Fruit fly (Drosophila melanogaster) whole organism, embryonic: ENCODE results near the gene TTLL6B.

Experiments
- Abd-B ChIP-seq: fragments of 200-800 bp; sonication (Bioruptor generic); optimal IDR thresholded peaks from 2 replicates; lab custom pipeline; 2018; ENCODE audit warnings: missing biosample characterization, mild to moderate bottlenecking, missing genetic modification characterization, moderate library complexity
- Adf1 ChIP-seq: fragments of 200-800 bp; sonication (Bioruptor generic); IDR thresholded peaks from 2 replicates; pipeline ENCODE4 v1.3.6; 2022; ENCODE audit warnings: missing biosample characterization, missing genetic modification characterization
- CG10209 ChIP-seq: fragments of 200-800 bp; sonication (Bioruptor generic); optimal IDR thresholded peaks from 3 replicates; lab custom pipeline; 2017; ENCODE audit warnings: missing biosample characterization, mild to moderate bottlenecking, missing genetic modification characterization, missing genetic modification reagents
- CG11504 ChIP-seq: fragments of 200-800 bp; sonication (Bioruptor generic); optimal IDR thresholded peaks from 3 replicates; lab custom pipeline; 2019; ENCODE audit warnings: missing biosample characterization, mild to moderate bottlenecking, missing genetic modification characterization, moderate library complexity
- CG12155 ChIP-seq: fragments of 200-800 bp; sonication (Bioruptor generic); optimal IDR thresholded peaks from 3 replicates; lab custom pipeline; 2016; ENCODE audit warnings: missing biosample characterization, missing genetic modification characterization
- CG12769 ChIP-seq: fragments of 200-800 bp; sonication (Bioruptor generic); optimal IDR thresholded peaks from 2 replicates; lab custom pipeline; 2019; ENCODE audit warnings: missing biosample characterization, mild to moderate bottlenecking, missing genetic modification characterization, moderate library complexity
- CG13287 ChIP-seq: fragments of 200-800 bp; sonication (Bioruptor generic); IDR thresholded peaks from 2 replicates; pipeline ENCODE4 v1.3.6; 2022; ENCODE audit warnings: missing biosample characterization, missing genetic modification characterization; ENCODE audit not compliant: partially characterized antibody
- CG14710 ChIP-seq: fragments of 200-800 bp; sonication (Bioruptor generic); optimal IDR thresholded peaks from 3 replicates; lab custom pipeline; 2019; ENCODE audit warnings: missing biosample characterization, mild to moderate bottlenecking, missing genetic modification characterization, moderate library complexity
- CG16813 ChIP-seq: fragments of 200-800 bp; sonication (Bioruptor generic); IDR thresholded peaks from 3 replicates; pipeline ENCODE4 v1.3.6; 2022; ENCODE audit warnings: missing biosample characterization, missing genetic modification characterization; ENCODE audit not compliant: partially characterized antibody
- CG17328 ChIP-seq: fragments of 200-800 bp; sonication (Bioruptor generic); IDR thresholded peaks from 2 replicates; pipeline ENCODE4 v1.3.6; 2022; ENCODE audit warnings: missing biosample characterization, missing genetic modification characterization
- CG18476 ChIP-seq: fragments of 200-800 bp; sonication (Bioruptor generic); optimal IDR thresholded peaks from 2 replicates; lab custom pipeline; 2016; ENCODE audit warnings: missing biosample characterization, mild to moderate bottlenecking, missing genetic modification characterization
- CG4617 ChIP-seq: fragments of 200-800 bp; sonication (Bioruptor generic); optimal IDR thresholded peaks from 3 replicates; lab custom pipeline; 2016; ENCODE audit warnings: missing biosample characterization, missing genetic modification characterization, borderline replicate concordance
- CG6683 ChIP-seq: fragments of 200-800 bp; sonication (Bioruptor generic); optimal IDR thresholded peaks from 2 replicates; lab custom pipeline; 2017; ENCODE audit warnings: missing biosample characterization, mild to moderate bottlenecking, missing genetic modification characterization, missing genetic modification reagents
- CG6765 ChIP-seq: fragments of 200-800 bp; sonication (Bioruptor generic); optimal IDR thresholded peaks from 3 replicates; lab custom pipeline; 2017; ENCODE audit warnings: missing biosample characterization, mild to moderate bottlenecking, missing genetic modification characterization
- CG6813 ChIP-seq: fragments of 200-800 bp; sonication (Bioruptor generic); optimal IDR thresholded peaks from 2 replicates; lab custom pipeline; 2017; ENCODE audit warnings: missing biosample characterization, missing genetic modification characterization, mild to moderate bottlenecking, moderate library complexity, missing genetic modification reagents
- CG7839 ChIP-seq: fragments of 200-800 bp; sonication (Bioruptor generic); optimal IDR thresholded peaks from 3 replicates; lab custom pipeline; 2018; ENCODE audit warnings: missing biosample characterization, mild to moderate bottlenecking, missing genetic modification characterization, moderate library complexity
- CG9609 ChIP-seq: fragments of 200-800 bp; sonication (Bioruptor generic); optimal IDR thresholded peaks from 3 replicates; lab custom pipeline; 2016; ENCODE audit warnings: missing biosample characterization, missing genetic modification characterization
- Chrac-16 ChIP-seq: fragments of 200-800 bp; sonication (Bioruptor generic); optimal IDR thresholded peaks from 3 replicates; lab custom pipeline; 2016; ENCODE audit warnings: missing biosample characterization, missing genetic modification characterization
- D ChIP-seq, 2 experiments: fragments of 200-800 bp in 1 of 2; fragments of >200 bp in 1 of 2; sonication (Bioruptor generic) in 1 of 2; optimal IDR thresholded peaks; 2 replicates in 1 of 2; 3 replicates in 1 of 2; lab custom pipeline; 2017; ENCODE audit warnings: mild to moderate bottlenecking in 1 of 2, missing biosample characterization in 1 of 2, missing genetic modification characterization in 1 of 2, missing genetic modification reagents in 1 of 2
- D19B ChIP-seq: fragments of 200-800 bp; sonication (Bioruptor generic); optimal IDR thresholded peaks from 2 replicates; lab custom pipeline; 2017; ENCODE audit warnings: missing biosample characterization, mild to moderate bottlenecking, missing genetic modification characterization
- Dbx ChIP-seq: fragments of 200-800 bp; sonication (Bioruptor generic); IDR thresholded peaks from 3 replicates; pipeline ENCODE4 v1.3.6; 2022; ENCODE audit warnings: missing biosample characterization, missing genetic modification characterization
- Eip74EF ChIP-seq, 2 experiments: fragments of 200-800 bp in 1 of 2; fragments of >200 bp in 1 of 2; sonication (Bioruptor generic) in 1 of 2; optimal IDR thresholded peaks; 2 replicates each; lab custom pipeline; 2017 to 2019; ENCODE audit warnings: missing biosample characterization in 2 of 2, missing genetic modification characterization in 2 of 2, mild to moderate bottlenecking in 1 of 2, moderate library complexity in 1 of 2
- HmgZ ChIP-seq: fragments of 200-800 bp; sonication (Bioruptor generic); optimal IDR thresholded peaks from 2 replicates; lab custom pipeline; 2018; ENCODE audit warnings: missing biosample characterization, mild to moderate bottlenecking, missing genetic modification characterization
- Hr3 ChIP-seq: fragments of 200-800 bp; sonication (Bioruptor generic); optimal IDR thresholded peaks from 3 replicates; lab custom pipeline; 2016; ENCODE audit warnings: missing biosample characterization, missing genetic modification characterization
- MBD-R2 ChIP-seq: fragments of 200-800 bp; sonication (Bioruptor generic); IDR thresholded peaks from 2 replicates; pipeline ENCODE4 v1.3.6; 2022; ENCODE audit warnings: missing biosample characterization, missing genetic modification characterization
- MTF-1 ChIP-seq: fragments of 200-800 bp; sonication (Bioruptor generic); optimal IDR thresholded peaks from 2 replicates; lab custom pipeline; 2018; ENCODE audit warnings: missing biosample characterization, mild to moderate bottlenecking, missing genetic modification characterization, borderline replicate concordance
- Spps ChIP-seq: fragments of 200-800 bp; sonication (Bioruptor generic); optimal IDR thresholded peaks from 2 replicates; lab custom pipeline; 2018; ENCODE audit warnings: missing biosample characterization, mild to moderate bottlenecking, missing genetic modification characterization
- Usf ChIP-seq: fragments of 200-800 bp; sonication (Bioruptor generic); optimal IDR thresholded peaks from 2 replicates; lab custom pipeline; 2017; ENCODE audit warnings: missing genotype, missing biosample characterization, missing genetic modification characterization
- emc ChIP-seq: fragments of 200-800 bp; sonication (Bioruptor generic); optimal IDR thresholded peaks from 2 replicates; lab custom pipeline; 2016; ENCODE audit warnings: missing biosample characterization, missing genetic modification characterization
- fu2 ChIP-seq: fragments of 200-800 bp; sonication (Bioruptor generic); optimal IDR thresholded peaks from 2 replicates; lab custom pipeline; 2016; ENCODE audit warnings: missing biosample characterization, missing genetic modification characterization
- ind ChIP-seq: fragments of 200-800 bp; sonication (Bioruptor generic); optimal IDR thresholded peaks from 3 replicates; lab custom pipeline; 2016; ENCODE audit warnings: missing biosample characterization, missing genetic modification characterization
- jigr1 ChIP-seq: fragments of 200-800 bp; sonication (Bioruptor generic); IDR thresholded peaks from 3 replicates; pipeline ENCODE4 v1.3.6; 2022; ENCODE audit warnings: missing biosample characterization, missing genetic modification characterization
- jumu ChIP-seq: fragments of 200-800 bp; sonication (Bioruptor generic); optimal IDR thresholded peaks from 3 replicates; lab custom pipeline; 2016; ENCODE audit warnings: missing biosample characterization, missing genetic modification characterization
- kni ChIP-seq: fragments of 200-800 bp; sonication (Bioruptor generic); optimal IDR thresholded peaks from 3 replicates; lab custom pipeline; 2017; ENCODE audit warnings: mild to moderate bottlenecking, missing biosample characterization, missing genetic modification reagents, missing genetic modification characterization
- mam ChIP-seq: fragments of 200-800 bp; sonication (Bioruptor generic); optimal IDR thresholded peaks from 3 replicates; lab custom pipeline; 2016; ENCODE audit warnings: missing biosample characterization, missing genetic modification characterization
- nerfin-1 ChIP-seq: fragments of 200-800 bp; sonication (Bioruptor generic); optimal IDR thresholded peaks from 3 replicates; lab custom pipeline; 2019; ENCODE audit warnings: missing biosample characterization, mild to moderate bottlenecking, missing genetic modification characterization, moderate library complexity
- pho ChIP-seq: fragments of 200-800 bp; sonication (Bioruptor generic); optimal IDR thresholded peaks from 2 replicates; lab custom pipeline; 2016; ENCODE audit warnings: missing biosample characterization, missing genetic modification characterization
- pzg ChIP-seq: fragments of 200-800 bp; sonication (Bioruptor generic); optimal IDR thresholded peaks from 3 replicates; lab custom pipeline; 2018; ENCODE audit warnings: missing biosample characterization, mild to moderate bottlenecking, missing genetic modification characterization, moderate library complexity
- sisA ChIP-seq: fragments of 200-800 bp; sonication (Bioruptor generic); IDR thresholded peaks from 2 replicates; pipeline ENCODE4 v1.3.6; 2022; ENCODE audit warnings: missing biosample characterization, missing genetic modification characterization
- slbo ChIP-seq: fragments of 200-800 bp; sonication (Bioruptor generic); IDR thresholded peaks from 2 replicates; pipeline ENCODE4 v1.3.6; 2022; ENCODE audit warnings: missing biosample characterization, missing genetic modification characterization
- slp2 ChIP-seq: fragments of 200-800 bp; sonication (Bioruptor generic); optimal IDR thresholded peaks from 2 replicates; lab custom pipeline; 2016; ENCODE audit warnings: missing biosample characterization, missing genetic modification characterization
- stwl ChIP-seq: fragments of 200-800 bp; sonication (Bioruptor generic); optimal IDR thresholded peaks from 3 replicates; lab custom pipeline; 2018; ENCODE audit warnings: missing biosample characterization, mild to moderate bottlenecking, missing genetic modification characterization, moderate library complexity
- sug ChIP-seq: fragments of 200-800 bp; optimal IDR thresholded peaks from 2 replicates; lab custom pipeline; 2019; ENCODE audit warnings: missing biosample characterization, mild to moderate bottlenecking, missing genetic modification characterization, moderate library complexity
- ttk ChIP-seq: fragments of 200-800 bp; sonication (Bioruptor generic); IDR thresholded peaks from 2 replicates; pipeline ENCODE4 v2.1.2; 2022; ENCODE audit warnings: missing biosample characterization, missing genetic modification characterization
- vfl ChIP-seq: fragments of 200-800 bp; sonication (Bioruptor generic); optimal IDR thresholded peaks from 2 replicates; lab custom pipeline; 2016; ENCODE audit warnings: missing biosample characterization, missing genetic modification characterization
- vnd ChIP-seq: fragments of 200-800 bp; sonication (Bioruptor generic); IDR thresholded peaks from 3 replicates; pipeline ENCODE4 v1.3.6; 2022; ENCODE audit warnings: missing biosample characterization, missing genetic modification characterization; ENCODE audit not compliant: partially characterized antibody
- wek ChIP-seq: fragments of 200-800 bp; sonication (Bioruptor generic); optimal IDR thresholded peaks from 3 replicates; lab custom pipeline; 2018; ENCODE audit warnings: missing biosample characterization, mild to moderate bottlenecking, missing genetic modification characterization, moderate library complexity

The TTLL6B gene

DNA sequence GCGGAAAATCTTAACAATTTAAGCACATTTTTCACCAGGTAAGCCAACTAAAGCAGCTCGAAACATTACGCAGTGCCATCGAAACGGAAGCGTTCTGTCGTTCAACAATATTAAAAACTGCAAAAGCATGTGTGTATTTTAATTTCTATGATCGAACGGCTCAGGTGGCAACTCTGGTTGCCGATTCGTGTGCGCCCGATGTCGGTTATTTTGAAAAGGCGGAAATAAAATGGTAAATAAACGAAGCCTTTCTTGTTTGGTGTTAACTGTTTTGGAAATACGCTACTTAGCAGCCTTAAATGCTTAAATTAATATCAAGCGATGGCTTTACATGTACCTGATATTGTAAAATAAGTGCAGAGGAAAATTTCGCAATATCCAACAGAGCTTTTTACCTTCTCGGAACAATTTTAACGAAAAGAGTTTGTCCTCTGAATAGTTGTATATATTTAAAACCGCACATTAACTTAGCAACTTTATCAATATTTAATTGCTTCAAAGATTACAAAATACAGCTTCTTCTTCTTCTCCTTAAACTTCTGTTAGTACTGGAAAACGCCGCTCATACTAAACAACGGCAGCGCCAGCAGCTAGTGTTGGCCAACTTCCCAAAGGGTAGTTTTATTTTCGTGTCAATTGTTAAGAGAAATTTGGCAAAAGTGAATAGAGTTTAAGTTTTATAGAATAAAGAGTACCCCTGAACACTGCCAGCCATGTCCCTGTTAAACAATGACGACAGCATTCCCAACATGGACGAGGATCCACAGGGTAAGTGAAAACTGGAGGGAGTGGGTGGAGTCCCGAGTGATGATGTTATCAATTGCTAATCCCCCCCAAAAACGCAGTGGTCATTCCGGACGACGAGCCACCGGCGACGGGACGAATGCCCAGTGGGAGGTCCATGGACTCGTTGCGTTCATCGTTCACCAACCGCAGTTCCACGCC, 22.6 kb upstream of the TTLL6B start, which contains the start of gene CG5934 (continued):
- TF ChIP-seq CG10209 (no peak), Hr3 (GFP tag; lab: Kevin White, UChicago) (peak; percentile 22), CG14710 (peak; percentile 39), emc (no peak), sisA (GFP tag; lab: Robert Waterston, UW) (no peak), CG13287 (GFP tag; lab: Robert Waterston, UW) (peak; percentile 24), D19B (no peak), fu2 (GFP tag; lab: Kevin White, UChicago) (peak; percentile 27), CG6683 (GFP tag; lab: Kevin White, UChicago) (no peak), ind (peak; percentile 42), slp2 (GFP tag; lab: Kevin White, UChicago) (peak; percentile 33), CG12155 (GFP tag; lab: Kevin White, UChicago) (peak; percentile 34), pho (GFP tag; lab: Kevin White, UChicago) (peak; percentile 31), MBD-R2 (peak; percentile 67), pzg (peak; percentile 59), Usf (GFP tag; lab: Kevin White, UChicago) (no peak), vnd (no peak), jigr1 (GFP tag; lab: Robert Waterston, UW) (no peak), D (optimal IDR thresholded peaks at IDR 0.05; lab: Kevin White, UChicago) (no peak), D (GFP tag; optimal IDR thresholded peaks at IDR 0.05; lab: Kevin White, UChicago) (no peak), Eip74EF (GFP tag; optimal IDR thresholded peaks at IDR 0.05; lab: Kevin White, UChicago) (peak in 1 of 2 experiments; percentile 12), CG17328 (GFP tag; lab: Robert Waterston, UW) (no peak), wek (GFP tag; lab: Kevin White, UChicago) (no peak), CG16813 (GFP tag; lab: Robert Waterston, UW) (0 out of 3 replicates have a peak, but pooled peaks have one; percentile 20), stwl (tag; lab: Kevin White, UChicago) (peak; percentile 75), CG12769 (tag; lab: Kevin White, UChicago) (peak; percentile 17), CG4617 (peak; percentile 66), Dbx (GFP tag; lab: Robert Waterston, UW) (0 out of 3 replicates have a peak, but pooled peaks have one; percentile 40), Adf1 (GFP tag; lab: Robert Waterston, UW) (no peak), slbo (GFP tag; lab: Robert Waterston, UW) (peak; percentile 75), Spps (tag; lab: Kevin White, UChicago) (no peak), mam (GFP tag; lab: Kevin White, UChicago) (peak; percentile 68), HmgZ (tag; lab: Kevin White, UChicago) (peak; percentile 27), vfl (GFP tag; lab: Kevin White, UChicago) (peak; percentile 27), CG6813 (GFP tag; lab: Kevin White, UChicago) (no peak), CG18476 (GFP tag; lab: Kevin White, UChicago) (peak; percentile 12), jumu (GFP tag; lab: Kevin White, UChicago) (peak; percentile 38), Chrac-16 (GFP tag; lab: Kevin White, UChicago) (peak; percentile 2), CG7839 (tag; lab: Kevin White, UChicago) (peak; percentile 21), kni (GFP tag; lab: Kevin White, UChicago) (peak; percentile 19), CG11504 (no peak), sug (tag; lab: Kevin White, UChicago) (peak; percentile 26), MTF-1 (GFP tag; lab: Kevin White, UChicago) (no peak), nerfin-1 (no peak), Abd-B (GFP tag; lab: Kevin White, UChicago) (peak; percentile 32), ttk (GFP tag; lab: Robert Waterston, UW) (peak; percentile 48; the same call in 1 of the 2 replicates), CG6765 (GFP tag; lab: Kevin White, UChicago) (no peak), CG9609 (GFP tag; lab: Kevin White, UChicago) (no peak)
